Worm (Caenorhabditis elegans) whole organism, mixed stage, embryonic: ENCODE measurements around the gene slc-25A29.

Experiments used
- elt-3 ChIP-seq: fragments of 150-350 bp; optimal IDR thresholded peaks from 2 replicates; lab custom pipeline; 2014; ENCODE audit warnings: missing biosample characterization, missing genetic modification characterization
- flh-1 ChIP-seq: fragments of 200-800 bp; sonication (Bioruptor generic); optimal IDR thresholded peaks from 2 replicates; lab custom pipeline; 2018; ENCODE audit warnings: mild to moderate bottlenecking, missing genetic modification characterization, moderate library complexity, missing compliant biosample characterization
- lin-13 ChIP-seq: fragments of 150-350 bp; optimal IDR thresholded peaks from 2 replicates; lab custom pipeline; 2014; ENCODE audit warnings: missing biosample characterization, missing genetic modification characterization
- mep-1 ChIP-seq: fragments of 150-350 bp; optimal IDR thresholded peaks from 2 replicates; lab custom pipeline; 2017; ENCODE audit warnings: missing biosample characterization, missing genetic modification reagents, missing genetic modification characterization, inconsistent platforms
- mls-2 ChIP-seq: sonication (generic microtip); optimal IDR thresholded peaks from 2 replicates; lab custom pipeline; 2016; ENCODE audit warnings: mild to moderate bottlenecking, missing genetic modification characterization, moderate library complexity, missing compliant biosample characterization
- nhr-28 ChIP-seq: fragments of 150-350 bp; optimal IDR thresholded peaks from 2 replicates; lab custom pipeline; 2014; ENCODE audit warnings: missing biosample characterization, missing genetic modification characterization
- unc-39 ChIP-seq: fragments of 150-350 bp; optimal IDR thresholded peaks from 2 replicates; lab custom pipeline; 2014; ENCODE audit warnings: missing biosample characterization, missing genetic modification characterization
- ztf-11 ChIP-seq: fragments of 150-350 bp; optimal IDR thresholded peaks from 2 replicates; lab custom pipeline; 2014; ENCODE audit warnings: missing biosample characterization, missing genetic modification characterization

DNA sequence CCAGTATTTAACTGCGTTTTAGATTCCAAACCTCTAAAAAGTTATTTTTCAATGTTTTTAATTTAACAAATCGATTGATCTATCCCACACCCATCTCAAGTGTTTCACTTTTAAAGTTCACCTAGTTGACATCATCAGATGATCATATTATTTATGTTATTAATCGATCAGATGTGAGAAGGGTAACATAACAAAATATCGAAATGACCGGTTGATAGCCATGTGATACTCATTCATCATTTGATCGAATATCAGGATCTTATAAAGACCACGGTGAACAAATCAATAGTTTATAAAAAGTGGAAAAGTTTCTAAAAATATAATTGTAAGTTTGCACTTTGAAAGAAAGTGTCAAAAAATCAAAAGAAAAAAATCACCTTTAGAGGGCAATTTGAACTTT lies 2.3 kb downstream of the slc-25A29 start:
- TF ChIP-seq lin-13 (tag; lab: Kevin White, UChicago) (no peak), unc-39 (no peak), flh-1 (no peak), nhr-28 (tag; lab: Kevin White, UChicago) (no peak), elt-3 (tag; lab: Kevin White, UChicago) (no peak), mep-1 (tag; lab: Kevin White, UChicago) (no peak), ztf-11 (tag; lab: Kevin White, UChicago) (no peak), mls-2 (tag; lab: Kevin White, UChicago) (no peak)
